Worm (Caenorhabditis elegans) whole organism, L2 larva: ENCODE data around the gene ZK1098.9.
A peak's percentile ranks its signal among the peaks of the same experiment; 100 is the strongest.

Experiments used
- C34F6.9 ChIP-seq: fragments of 150-350 bp; optimal IDR thresholded peaks from 2 replicates; lab custom pipeline; 2014; ENCODE audit warnings: missing biosample characterization, missing genetic modification characterization
- F13H6.1 ChIP-seq: sonication (generic microtip); optimal IDR thresholded peaks from 2 replicates; lab custom pipeline; 2016; ENCODE audit warnings: missing genetic modification characterization, missing compliant biosample characterization
- R02D3.7 ChIP-seq: fragments of 150-350 bp; optimal IDR thresholded peaks from 2 replicates; lab custom pipeline; 2014; ENCODE audit warnings: missing biosample characterization, missing genetic modification characterization
- ZK546.5 ChIP-seq: sonication (generic microtip); optimal IDR thresholded peaks from 2 replicates; lab custom pipeline; 2017; ENCODE audit warnings: missing biosample characterization, missing genetic modification characterization
- aly-2 ChIP-seq: fragments of 150-350 bp; optimal IDR thresholded peaks from 2 replicates; lab custom pipeline; 2014; ENCODE audit warnings: missing biosample characterization, missing genetic modification characterization
- blmp-1 ChIP-seq: sonication (generic microtip); optimal IDR thresholded peaks from 2 replicates; lab custom pipeline; 2017; ENCODE audit warnings: missing genetic modification characterization, mild to moderate bottlenecking, missing compliant biosample characterization, antibody characterized with exemption, moderate library complexity; ENCODE audit not compliant: insufficient read depth
- ceh-16 ChIP-seq: fragments of 150-350 bp; optimal IDR thresholded peaks from 2 replicates; lab custom pipeline; 2014; ENCODE audit warnings: missing biosample characterization, missing genetic modification characterization
- ceh-82 ChIP-seq: fragments of 150-350 bp; optimal IDR thresholded peaks from 2 replicates; lab custom pipeline; 2014; ENCODE audit warnings: missing biosample characterization, missing genetic modification characterization
- dmd-4 ChIP-seq: sonication (generic microtip); optimal IDR thresholded peaks from 2 replicates; lab custom pipeline; 2017; ENCODE audit warnings: missing biosample characterization, missing genetic modification characterization
- egl-27 ChIP-seq: sonication (generic microtip); optimal IDR thresholded peaks from 3 replicates; lab custom pipeline; 2017; ENCODE audit warnings: missing biosample characterization, missing genetic modification reagents, missing genetic modification characterization
- elt-1 ChIP-seq: fragments of 150-350 bp; optimal IDR thresholded peaks from 2 replicates; lab custom pipeline; 2014; ENCODE audit warnings: missing biosample characterization, missing genetic modification characterization
- fos-1 ChIP-seq: fragments of 150-350 bp; optimal IDR thresholded peaks from 2 replicates; lab custom pipeline; 2014; ENCODE audit warnings: missing biosample characterization, missing genetic modification characterization
- gmeb-1 ChIP-seq: fragments of 150-350 bp; optimal IDR thresholded peaks from 2 replicates; lab custom pipeline; 2014; ENCODE audit warnings: missing biosample characterization, missing genetic modification characterization
- lin-11 ChIP-seq: fragments of 150-350 bp; sonication (generic microtip); optimal IDR thresholded peaks from 2 replicates; lab custom pipeline; 2014; ENCODE audit warnings: missing biosample characterization, missing genetic modification characterization, inconsistent platforms, mixed read lengths
- lin-39 ChIP-seq: fragments of 150-350 bp; optimal IDR thresholded peaks from 2 replicates; lab custom pipeline; 2014; ENCODE audit warnings: missing biosample characterization, missing genetic modification reagents, missing genetic modification characterization
- lsy-2 ChIP-seq, 2 experiments: fragments of 150-350 bp in 1 of 2; sonication (generic microtip) in 1 of 2; optimal IDR thresholded peaks; 2 replicates each; lab custom pipeline; 2014 to 2017; ENCODE audit warnings: missing biosample characterization in 2 of 2, missing genetic modification characterization in 2 of 2
- mbf-1 ChIP-seq: sonication (generic microtip); optimal IDR thresholded peaks from 2 replicates; lab custom pipeline; 2017; ENCODE audit warnings: missing biosample characterization, missing genetic modification characterization
- mdl-1 ChIP-seq, 2 experiments: fragments of 150-350 bp in 1 of 2; sonication (generic microtip) in 1 of 2; optimal IDR thresholded peaks; 2 replicates each; lab custom pipeline; 2017; ENCODE audit warnings: missing biosample characterization in 2 of 2, missing genetic modification characterization in 2 of 2
- nhr-10 ChIP-seq: sonication (generic microtip); optimal IDR thresholded peaks from 2 replicates; lab custom pipeline; 2017; ENCODE audit warnings: missing biosample characterization, missing genetic modification characterization
- nhr-129 ChIP-seq: fragments of 150-350 bp; optimal IDR thresholded peaks from 2 replicates; lab custom pipeline; 2014; ENCODE audit warnings: missing biosample characterization, missing genetic modification characterization
- nhr-23 ChIP-seq: fragments of 150-350 bp; optimal IDR thresholded peaks from 2 replicates; lab custom pipeline; 2014; ENCODE audit warnings: missing biosample characterization, missing genetic modification reagents, missing genetic modification characterization
- nhr-237 ChIP-seq: fragments of 150-350 bp; optimal IDR thresholded peaks from 2 replicates; lab custom pipeline; 2014; ENCODE audit warnings: missing biosample characterization, missing genetic modification characterization
- nhr-25 ChIP-seq: fragments of 150-350 bp; sonication (generic microtip); optimal IDR thresholded peaks from 3 replicates; lab custom pipeline; 2014; ENCODE audit warnings: missing biosample characterization, missing genetic modification characterization
- peb-1 ChIP-seq: fragments of 150-350 bp; optimal IDR thresholded peaks from 2 replicates; lab custom pipeline; 2014; ENCODE audit warnings: missing biosample characterization, missing genetic modification characterization
- sem-4 ChIP-seq: fragments of 150-350 bp; optimal IDR thresholded peaks from 2 replicates; lab custom pipeline; 2014; ENCODE audit warnings: missing biosample characterization, missing genetic modification reagents, missing genetic modification characterization
- skn-1 ChIP-seq: sonication (generic microtip); optimal IDR thresholded peaks from 2 replicates; lab custom pipeline; 2017; ENCODE audit warnings: missing biosample characterization, missing genetic modification characterization
- sma-3 ChIP-seq: sonication (generic microtip); optimal IDR thresholded peaks from 2 replicates; lab custom pipeline; 2016; ENCODE audit warnings: missing genetic modification reagents, missing genetic modification characterization, missing compliant biosample characterization
- snpc-4 ChIP-seq: fragments of 150-350 bp; optimal IDR thresholded peaks from 2 replicates; lab custom pipeline; 2014; ENCODE audit warnings: missing biosample characterization, missing genetic modification characterization
- unc-55 ChIP-seq: fragments of 150-350 bp; sonication (generic microtip); optimal IDR thresholded peaks from 3 replicates; lab custom pipeline; 2014; ENCODE audit warnings: missing biosample characterization, missing genetic modification reagents, missing genetic modification characterization
- unc-62 ChIP-seq: fragments of 150-350 bp; optimal IDR thresholded peaks from 2 replicates; lab custom pipeline; 2014; ENCODE audit warnings: missing biosample characterization, missing genetic modification reagents, missing genetic modification characterization
- zag-1 ChIP-seq: fragments of 150-350 bp; optimal IDR thresholded peaks from 2 replicates; lab custom pipeline; 2014; ENCODE audit warnings: missing biosample characterization, missing genetic modification characterization
- ztf-1 ChIP-seq: fragments of 200-800 bp; sonication (Bioruptor generic); conservative IDR thresholded peaks from 2 replicates; pipeline ENCODE4 v1.3.6; 2022; ENCODE audit warnings: missing genetic modification characterization, missing compliant biosample characterization
- ztf-4 ChIP-seq: fragments of 150-350 bp; optimal IDR thresholded peaks from 2 replicates; lab custom pipeline; 2014; ENCODE audit warnings: missing biosample characterization, missing genetic modification characterization

ZK1098.9 gene

ce11 chrIII:9544125-9544524 lies at the start of gene ZK1098.9:
Gene ZK1098.9 (plus strand): TSS chrIII:9544425.
- TF ChIP-seq unc-62 (GFP tag; lab: Kevin White, UChicago) (no peak), ZK546.5 (tag; lab: Kevin White, UChicago) (no peak), nhr-10 (tag; lab: Kevin White, UChicago) (no peak), ztf-1 (GFP tag; lab: Robert Waterston, UW) (no peak), ceh-16 (no peak)

ce11 chrIII:9496083-9496482 lies 48.1 kb upstream of the ZK1098.9 start:
- TF ChIP-seq dmd-4 (no peak), nhr-25 (tag; lab: Kevin White, UChicago) (no peak), fos-1 (no peak), ztf-4 (tag; lab: Kevin White, UChicago) (no peak), F13H6.1 (tag; lab: Kevin White, UChicago) (no peak), unc-62 (GFP tag; lab: Kevin White, UChicago) (no peak), nhr-23 (tag; lab: Kevin White, UChicago) (no peak), lin-11 (tag; lab: Kevin White, UChicago) (no peak), ceh-82 (tag; lab: Kevin White, UChicago) (no peak)

ce11 chrIII:9497412-9497811 lies 46.8 kb upstream of the ZK1098.9 start:
- no peak for TF ChIP-seq blmp-1 (tag; lab: Kevin White, UChicago)
- TF ChIP-seq C34F6.9, result no peak
- TF ChIP-seq zag-1 (tag; lab: Kevin White, UChicago), result no peak
- no peak for TF ChIP-seq nhr-237 (tag; lab: Kevin White, UChicago)
- TF ChIP-seq ZK546.5 (tag; lab: Kevin White, UChicago), result no peak
- TF ChIP-seq ceh-82 (tag; lab: Kevin White, UChicago), result no peak
- no peak for TF ChIP-seq mbf-1 (tag; lab: Kevin White, UChicago)
- no peak for TF ChIP-seq aly-2
- TF ChIP-seq mdl-1 (tag; optimal IDR thresholded peaks at IDR 0.05; lab: Kevin White, UChicago), result no peak
- TF ChIP-seq ceh-16, result no peak
- no peak for TF ChIP-seq R02D3.7 (tag; lab: Kevin White, UChicago)
- TF ChIP-seq unc-62 (GFP tag; lab: Kevin White, UChicago), result no peak
- no peak for TF ChIP-seq lin-11 (tag; lab: Kevin White, UChicago)
- no peak for TF ChIP-seq peb-1 (tag; lab: Kevin White, UChicago)
- TF ChIP-seq skn-1 (tag; lab: Kevin White, UChicago), result no peak
- TF ChIP-seq sem-4 (tag; lab: Kevin White, UChicago), result no peak
- TF ChIP-seq elt-1 (tag; lab: Kevin White, UChicago), result no peak
- no peak for TF ChIP-seq egl-27 (tag; lab: Kevin White, UChicago)
- TF ChIP-seq unc-55 (GFP tag; lab: Kevin White, UChicago), result no peak
- TF ChIP-seq lin-39 (tag; lab: Kevin White, UChicago), result no peak

ce11 chrIII:9500267-9500666 lies 44.0 kb upstream of the ZK1098.9 start, which contains the start of gene sod-4:
Gene sod-4 (minus strand): TSS chrIII:9500375.
- TF ChIP-seq nhr-129 (tag; lab: Kevin White, UChicago) (peak; percentile 60), sma-3 (GFP tag; lab: Kevin White, UChicago) (peak; percentile 47), gmeb-1 (peak; percentile 57), ZK546.5 (tag; lab: Kevin White, UChicago) (no peak), nhr-25 (tag; lab: Kevin White, UChicago) (peak; percentile 50)

- TF ChIP-seq lsy-2 (tag; optimal IDR thresholded peaks at IDR 0.05; lab: Kevin White, UChicago) (peak in 1 of 2 experiments; percentile 23), C34F6.9 (peak; percentile 20), snpc-4 (tag; lab: Kevin White, UChicago) (no peak), ceh-16 (no peak), fos-1 (no peak)
Observed at ce11 chrIII:9501072-9501471, 43.2 kb upstream of the ZK1098.9 start.
